Worm (Caenorhabditis elegans): ENCODE data around the gene glb-19.

The glb-19 gene

DNA sequence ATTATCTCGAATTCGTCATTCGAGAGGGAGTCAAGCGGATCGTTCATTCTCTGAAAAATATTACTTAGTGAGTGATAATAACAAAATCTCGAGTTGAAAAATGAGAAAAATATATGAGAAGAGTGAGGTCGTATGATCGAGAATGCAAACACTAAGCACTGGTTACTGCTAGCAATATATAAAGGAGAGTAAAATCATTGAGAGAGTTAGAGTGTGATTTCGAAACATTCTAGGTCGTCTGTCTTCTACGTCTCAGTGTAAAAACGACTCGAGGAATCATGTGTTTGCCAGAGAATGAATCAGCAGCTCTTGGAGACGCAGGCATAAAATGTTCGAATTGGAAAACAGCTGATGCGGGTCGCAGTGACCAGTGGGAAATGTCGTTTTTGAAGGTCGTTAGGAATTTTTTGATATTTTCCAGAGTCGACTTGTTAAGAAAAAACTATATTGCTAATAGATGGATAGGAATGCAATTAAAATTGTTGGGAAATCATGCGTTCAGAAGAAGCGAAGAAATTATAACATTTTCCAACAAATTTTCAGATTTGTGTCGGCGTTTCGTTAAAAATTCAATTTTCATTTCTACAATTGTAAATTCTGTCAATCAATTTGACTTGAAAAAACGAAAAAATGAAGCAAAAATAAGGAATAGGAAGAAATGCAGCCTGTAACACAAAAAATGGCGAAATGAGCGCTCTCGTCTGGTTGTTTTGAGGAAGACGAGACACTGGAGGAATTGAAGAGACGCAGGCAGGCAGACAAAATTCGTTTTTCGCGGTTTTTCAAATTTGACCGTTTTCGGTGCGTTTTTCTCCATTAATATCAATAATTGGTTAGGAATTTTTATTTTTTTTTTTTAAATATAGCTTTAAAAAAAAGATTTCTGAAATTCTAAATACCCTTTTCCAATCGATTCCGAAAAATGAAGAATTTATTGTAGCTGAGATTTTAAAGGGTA lies 43.4 kb upstream of the glb-19 start, which contains the start of gene allo-1 (continued):
- no peak for TF ChIP-seq ceh-32 (tag; optimal IDR thresholded peaks at IDR 0.05; ENCODE audit: poor library complexity)
- TF ChIP-seq nhr-77 (tag; optimal IDR thresholded peaks at IDR 0.05): peak; percentile 69
- no peak for TF ChIP-seq mes-2 (tag; optimal IDR thresholded peaks at IDR 0.05; ENCODE audit: poor library complexity, severe bottlenecking)
- no peak for TF ChIP-seq R02D3.7 (tag; optimal IDR thresholded peaks at IDR 0.05)
- no peak for TF ChIP-seq nhr-111 (GFP tag; optimal IDR thresholded peaks at IDR 0.05)
- no peak for TF ChIP-seq attf-4 (tag; optimal IDR thresholded peaks at IDR 0.05)
- no peak for TF ChIP-seq T26A8.4 (GFP tag; IDR thresholded peaks at IDR 0.05)
- no peak for TF ChIP-seq D1046.2 (GFP tag; IDR thresholded peaks at IDR 0.05)
- TF ChIP-seq mxl-3 (GFP tag; optimal IDR thresholded peaks at IDR 0.05): peak; percentile 65
- TF ChIP-seq Y5F2A.4 (GFP tag; optimal IDR thresholded peaks at IDR 0.05): no peak
- TF ChIP-seq dve-1 (tag; optimal IDR thresholded peaks at IDR 0.05; ENCODE audit: insufficient read depth): peak; percentile 76
- TF ChIP-seq mdt-29 (GFP tag; IDR thresholded peaks at IDR 0.05): no peak
- TF ChIP-seq madf-5 (GFP tag; IDR thresholded peaks at IDR 0.05): no peak
- peak; percentile 92 for TF ChIP-seq aha-1 (tag)
- no peak for TF ChIP-seq arid-1 (GFP tag; conservative IDR thresholded peaks at IDR 0.05)
- TF ChIP-seq unc-62 (GFP tag; optimal IDR thresholded peaks at IDR 0.05 in 1 of 2): peak in 1 of 2 experiments; percentile 28
- no peak for TF ChIP-seq unc-62 (tag; optimal IDR thresholded peaks at IDR 0.05)
- 0 out of 2 replicates have a peak, but pooled peaks have one; percentile 46 for TF ChIP-seq tra-1 (GFP tag; IDR thresholded peaks at IDR 0.05)
- peak; percentile 15 to 83 for TF ChIP-seq mdl-1 (tag; optimal IDR thresholded peaks at IDR 0.05)
- TF ChIP-seq zfp-3 (GFP tag; conservative IDR thresholded peaks at IDR 0.05): no peak
- no peak for TF ChIP-seq egl-27 (tag; optimal IDR thresholded peaks at IDR 0.05)
- TF ChIP-seq zip-11 (GFP tag; IDR thresholded peaks at IDR 0.05): no peak
- TF ChIP-seq spr-3 (GFP tag; optimal IDR thresholded peaks at IDR 0.05): no peak
- peak; percentile 26; the same call in 1 of the 2 replicates for TF ChIP-seq hmg-1.1 (GFP tag; IDR thresholded peaks at IDR 0.05)
- TF ChIP-seq aly-2 (tag; optimal IDR thresholded peaks at IDR 0.05): no peak
- TF ChIP-seq mxl-2 (GFP tag; conservative IDR thresholded peaks at IDR 0.05): no peak
- TF ChIP-seq vab-7 (GFP tag; IDR thresholded peaks at IDR 0.05): no peak

DNA sequence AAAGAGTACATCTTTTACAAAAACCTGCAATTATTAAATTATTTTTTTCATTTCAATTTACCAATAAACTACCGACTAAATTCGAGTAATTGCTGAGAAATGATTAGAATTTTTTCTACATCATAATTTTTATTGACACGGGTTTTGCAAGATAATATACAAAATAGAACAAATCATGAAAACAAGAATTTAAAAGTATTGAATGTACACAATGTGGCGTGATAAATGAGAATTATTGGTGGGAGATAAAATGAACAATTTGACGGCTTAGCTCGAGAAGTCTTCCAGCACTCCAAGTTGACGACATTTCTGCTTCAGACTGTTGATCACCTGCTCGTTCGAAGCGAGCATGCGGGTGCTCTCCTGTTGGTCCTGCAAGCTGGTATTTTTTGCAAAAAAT lies 41.3 kb upstream of the glb-19 start, which contains the start of gene R102.4:
R102.4 (minus strand) TSS at position 101 of the 400 bp plus-strand sequence.
- TF ChIP-seq unc-62 (GFP tag; optimal IDR thresholded peaks at IDR 0.05 in 1 of 2) (peak in 1 of 2 experiments; percentile 83), unc-62 (tag; optimal IDR thresholded peaks at IDR 0.05) (no peak), ZK337.2 (GFP tag; IDR thresholded peaks at IDR 0.05) (no peak)

DNA sequence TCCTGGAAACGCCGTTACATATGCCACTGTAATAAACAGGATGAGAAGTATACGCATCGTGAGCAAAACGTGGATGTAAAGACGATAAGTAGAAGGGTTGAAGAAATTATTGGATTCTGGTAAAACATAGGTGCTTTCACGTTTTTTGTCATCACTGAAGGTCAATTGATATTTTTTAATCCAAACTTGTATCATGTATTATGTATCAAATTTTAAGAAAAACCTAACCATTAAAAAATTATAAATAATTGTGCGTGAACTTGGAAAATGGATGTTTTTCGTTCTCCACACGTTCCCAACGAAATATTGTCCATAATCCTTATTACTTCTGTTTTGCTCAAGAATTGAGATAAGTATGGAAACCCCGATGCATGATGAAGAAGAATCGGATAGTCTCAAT lies 36.2 kb upstream of the glb-19 start, which contains the start of gene R102.8:
R102.8 (minus strand) TSS at position 101 of the 400 bp plus-strand sequence.
- peak in 1 of 2 experiments; percentile 70 for TF ChIP-seq unc-62 (GFP tag; optimal IDR thresholded peaks at IDR 0.05 in 1 of 2)
- no peak for TF ChIP-seq unc-62 (tag; optimal IDR thresholded peaks at IDR 0.05)
- TF ChIP-seq daf-8 (GFP tag; IDR thresholded peaks at IDR 0.05): no peak
- TF ChIP-seq ztf-11 (tag; optimal IDR thresholded peaks at IDR 0.05): no peak
- no peak for TF ChIP-seq nhr-28 (tag; optimal IDR thresholded peaks at IDR 0.05)
- no peak for TF ChIP-seq egl-43 (GFP tag; IDR thresholded peaks at IDR 0.05)
- no peak for TF ChIP-seq R02D3.7 (tag; optimal IDR thresholded peaks at IDR 0.05)
- no peak for TF ChIP-seq lin-39 (tag; optimal IDR thresholded peaks at IDR 0.05)

- TF ChIP-seq nhr-25 (tag; optimal IDR thresholded peaks at IDR 0.05; ENCODE audit: borderline replicate concordance, insufficient read depth) (no peak), aha-1 (tag) (peak; percentile 21), snpc-4 (tag; optimal IDR thresholded peaks at IDR 0.05) (no peak), nhr-10 (tag; optimal IDR thresholded peaks at IDR 0.05) (no peak), fkh-10 (GFP tag; optimal IDR thresholded peaks at IDR 0.05) (no peak), ama-1 (optimal IDR thresholded peaks at IDR 0.05) (no peak), cey-2 (tag; optimal IDR thresholded peaks at IDR 0.05; ENCODE audit: borderline replicate concordance, insufficient read depth) (no peak), ceh-20 (GFP tag; IDR thresholded peaks at IDR 0.05) (no peak), F49E8.2 (tag; optimal IDR thresholded peaks at IDR 0.05; ENCODE audit: borderline replicate concordance) (no peak), nhr-11 (tag; optimal IDR thresholded peaks at IDR 0.05) (peak; percentile 52), nhr-48 (tag; optimal IDR thresholded peaks at IDR 0.05) (no peak), dmd-6 (GFP tag; IDR thresholded peaks at IDR 0.05) (no peak)
Measured at ce11 chrIV:10688972-10689567, 35.1 kb upstream of the glb-19 start, which contains the start of gene R102.3. R102.3 (plus strand) TSS chrIV:10689517.
